Fruit fly (Drosophila melanogaster): ENCODE measurements around the gene PolA1.

Gene PolA1

DNA sequence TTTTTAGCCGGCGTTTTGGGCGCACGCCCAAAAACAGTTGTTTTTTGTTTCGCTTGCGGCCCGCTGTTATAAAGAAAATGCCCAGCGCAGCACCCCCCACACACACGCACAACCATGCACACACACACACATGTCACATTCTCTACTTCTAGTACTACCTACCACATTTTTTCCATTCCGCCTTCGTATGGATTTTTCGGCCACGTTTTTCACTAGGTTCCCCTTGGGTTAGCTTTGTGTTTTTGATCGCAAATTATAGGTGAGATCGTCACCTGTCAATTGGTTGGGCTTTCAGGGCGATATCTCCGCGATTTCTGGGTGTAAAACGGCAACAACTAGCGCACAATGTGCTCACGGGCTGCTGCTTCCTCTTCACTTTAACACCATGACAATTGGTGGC is 11.5 kb downstream of the PolA1 start:
- TF ChIP-seq Eip78C (GFP tag) (peak; percentile 37), cyc (GFP tag; optimal IDR thresholded peaks at IDR 0.05) (no peak)

DNA sequence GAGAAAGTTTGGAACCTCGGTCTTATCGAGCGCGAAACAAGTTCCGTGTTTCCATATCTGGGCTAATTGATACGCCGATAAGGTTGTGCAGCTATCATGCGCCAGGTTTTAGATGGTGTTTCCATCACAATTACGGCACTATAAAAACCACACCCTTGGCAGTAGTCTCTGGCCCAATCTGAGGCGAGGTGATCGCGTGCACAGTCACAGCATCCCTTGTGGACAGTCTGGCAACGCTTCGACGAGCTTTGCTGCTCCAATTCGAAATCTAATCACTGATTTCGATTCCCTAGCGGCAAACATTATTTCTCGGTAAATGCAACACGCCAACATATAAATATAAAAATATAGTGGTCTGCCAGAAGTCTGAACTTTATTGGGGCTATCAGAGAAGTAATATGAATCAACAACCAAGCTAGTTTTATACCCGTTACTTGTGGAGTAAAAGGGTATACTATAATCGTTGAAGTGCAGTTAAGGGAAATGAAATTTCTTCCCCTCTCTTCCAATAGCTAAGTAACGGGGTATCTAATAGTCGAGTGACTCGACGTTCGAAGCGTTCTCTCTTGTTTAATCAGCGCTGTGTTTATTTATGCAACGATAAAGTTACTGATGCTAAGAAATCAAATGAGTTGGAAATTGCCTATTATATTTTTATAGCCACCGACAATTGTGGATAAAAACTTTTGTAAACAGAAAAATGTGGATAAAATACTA is 12.6 kb downstream of the PolA1 start:
- TF ChIP-seq Eip78C (GFP tag): peak; percentile 62
- TF ChIP-seq fd59A (GFP tag; optimal IDR thresholded peaks at IDR 0.05): no peak
- no peak for TF ChIP-seq OdsH (GFP tag; optimal IDR thresholded peaks at IDR 0.05)
- no peak for TF ChIP-seq achi (GFP tag; optimal IDR thresholded peaks at IDR 0.05)
- TF ChIP-seq CG15336 (GFP tag; IDR thresholded peaks at IDR 0.05): no peak
- peak; percentile 7 for TF ChIP-seq svp (GFP tag)
- TF ChIP-seq topi (GFP tag; optimal IDR thresholded peaks at IDR 0.05): no peak
- no peak for TF ChIP-seq CG1621 (tag; optimal IDR thresholded peaks at IDR 0.05)

DNA sequence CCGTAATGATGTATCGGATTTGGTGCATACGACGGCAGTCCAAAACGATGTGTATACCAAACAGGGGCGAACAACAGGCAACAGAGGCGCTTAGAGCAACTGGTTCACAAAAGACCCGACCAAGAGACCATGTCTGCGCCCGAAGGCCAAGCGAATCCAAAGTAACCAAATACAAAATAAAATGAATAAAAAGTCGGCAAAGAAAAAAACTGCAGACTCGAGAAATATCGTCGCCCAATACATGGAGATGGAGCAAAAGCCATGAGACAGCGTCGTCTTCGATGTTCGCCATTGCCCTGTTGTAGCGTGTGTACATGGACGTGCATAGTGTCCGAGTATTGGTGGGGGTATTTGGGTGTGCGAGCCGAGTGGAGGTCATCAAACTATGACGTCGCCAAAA is 13.3 kb downstream of the PolA1 start:
- TF ChIP-seq cyc (GFP tag; optimal IDR thresholded peaks at IDR 0.05): no peak
- no peak for TF ChIP-seq Eip75B (GFP tag; optimal IDR thresholded peaks at IDR 0.05)
- no peak for TF ChIP-seq achi (GFP tag; optimal IDR thresholded peaks at IDR 0.05)
- TF ChIP-seq vri (GFP tag; optimal IDR thresholded peaks at IDR 0.05): no peak
- TF ChIP-seq CG3032 (tag; optimal IDR thresholded peaks at IDR 0.05): no peak
- TF ChIP-seq fd59A (GFP tag; optimal IDR thresholded peaks at IDR 0.05): no peak
- TF ChIP-seq Smox (GFP tag; optimal IDR thresholded peaks at IDR 0.05): no peak
- TF ChIP-seq Eip78C (GFP tag): no peak
- TF ChIP-seq lz (GFP tag; optimal IDR thresholded peaks at IDR 0.05): no peak
- TF ChIP-seq pdm3 (GFP tag; optimal IDR thresholded peaks at IDR 0.05): no peak
- peak; percentile 47; the same call in 1 of the 3 replicates for TF ChIP-seq CG6163 (GFP tag; IDR thresholded peaks at IDR 0.05)
- TF ChIP-seq Lpt (GFP tag; optimal IDR thresholded peaks at IDR 0.05): peak; percentile 34
- no peak for TF ChIP-seq CG11294 (GFP tag; IDR thresholded peaks at IDR 0.05)
- TF ChIP-seq eg (GFP tag; IDR thresholded peaks at IDR 0.05): peak; percentile 22; the same call in 1 of the 3 replicates
- TF ChIP-seq dsx (GFP tag; optimal IDR thresholded peaks at IDR 0.05; ENCODE audit: poor library complexity, severe bottlenecking): peak; percentile 66
- TF ChIP-seq CG3919 (GFP tag; optimal IDR thresholded peaks at IDR 0.05): no peak
- TF ChIP-seq CG6792 (GFP tag; optimal IDR thresholded peaks at IDR 0.05): no peak
- TF ChIP-seq CG31627 (GFP tag; optimal IDR thresholded peaks at IDR 0.05): no peak
- TF ChIP-seq Blimp-1 (GFP tag; optimal IDR thresholded peaks at IDR 0.05): no peak
- no peak for TF ChIP-seq CG8632 (GFP tag; optimal IDR thresholded peaks at IDR 0.05)
- TF ChIP-seq spab (GFP tag; optimal IDR thresholded peaks at IDR 0.05): no peak
- no peak for TF ChIP-seq Met (GFP tag; optimal IDR thresholded peaks at IDR 0.05)
- peak; percentile 38 for TF ChIP-seq CG6808 (GFP tag; optimal IDR thresholded peaks at IDR 0.05)
- no peak for TF ChIP-seq CG1621 (tag; optimal IDR thresholded peaks at IDR 0.05)
- TF ChIP-seq svp (GFP tag): no peak
- no peak for TF ChIP-seq CG4318 (GFP tag; optimal IDR thresholded peaks at IDR 0.05)
- TF ChIP-seq Gug (GFP tag; IDR thresholded peaks at IDR 0.05): no peak
- TF ChIP-seq net (GFP tag; optimal IDR thresholded peaks at IDR 0.05): peak; percentile 8
- no peak for TF ChIP-seq OdsH (GFP tag; optimal IDR thresholded peaks at IDR 0.05)
- TF ChIP-seq Sox15 (GFP tag; optimal IDR thresholded peaks at IDR 0.05): no peak
- no peak for TF ChIP-seq dac (GFP tag; optimal IDR thresholded peaks at IDR 0.05)
- 0 out of 2 replicates have a peak, but pooled peaks have one; percentile 15 for TF ChIP-seq CG15336 (GFP tag; IDR thresholded peaks at IDR 0.05)
- no peak for TF ChIP-seq CG11762 (GFP tag; optimal IDR thresholded peaks at IDR 0.05; ENCODE audit: insufficient read depth)
- TF ChIP-seq Hr4 (GFP tag; optimal IDR thresholded peaks at IDR 0.05): no peak
- no peak for TF ChIP-seq CG34406 (GFP tag; optimal IDR thresholded peaks at IDR 0.05)
- peak; percentile 9 to 31 for TF ChIP-seq ss (GFP tag; optimal IDR thresholded peaks at IDR 0.05)
- no peak for TF ChIP-seq Hr39 (GFP tag; optimal IDR thresholded peaks at IDR 0.05)
- no peak for TF ChIP-seq acj6 (GFP tag; optimal IDR thresholded peaks at IDR 0.05)
- no peak for TF ChIP-seq Ets21C (GFP tag; optimal IDR thresholded peaks at IDR 0.05)
- TF ChIP-seq CG11902 (GFP tag; optimal IDR thresholded peaks at IDR 0.05): no peak
- no peak for TF ChIP-seq Sox102F (GFP tag; optimal IDR thresholded peaks at IDR 0.05)
- peak; percentile 32 for TF ChIP-seq CG6854 (GFP tag; optimal IDR thresholded peaks at IDR 0.05)
- no peak for TF ChIP-seq salr (GFP tag; optimal IDR thresholded peaks at IDR 0.05)
- no peak for TF ChIP-seq CG10631 (GFP tag; optimal IDR thresholded peaks at IDR 0.05)
- no peak for TF ChIP-seq CG10669 (GFP tag; optimal IDR thresholded peaks at IDR 0.05)
